Fruit fly (Drosophila melanogaster) whole organism, pupa: ENCODE measurements around the gene CG43732.

Experiments used
- CG12605 ChIP-seq: fragments of 200-800 bp; sonication (Bioruptor generic); IDR thresholded peaks from 2 replicates; pipeline ENCODE4 v1.3.6; 2022; ENCODE audit warnings: missing biosample characterization, missing genetic modification characterization
- CG14655 ChIP-seq: fragments of 200-800 bp; sonication (Bioruptor generic); optimal IDR thresholded peaks from 3 replicates; lab custom pipeline; 2017; ENCODE audit warnings: mild to moderate bottlenecking, missing biosample characterization, missing genetic modification reagents, missing genetic modification characterization
- CG8159 ChIP-seq: fragments of 200-800 bp; sonication (Bioruptor generic); optimal IDR thresholded peaks from 3 replicates; lab custom pipeline; 2018; ENCODE audit warnings: missing biosample characterization, mild to moderate bottlenecking, missing genetic modification characterization, moderate library complexity
- CG8301 ChIP-seq: fragments of 200-800 bp; sonication (Bioruptor generic); optimal IDR thresholded peaks from 2 replicates; lab custom pipeline; 2018; ENCODE audit warnings: missing biosample characterization, mild to moderate bottlenecking, missing genetic modification characterization
- D1 ChIP-seq: fragments of 200-800 bp; sonication (Bioruptor generic); optimal IDR thresholded peaks from 2 replicates; lab custom pipeline; 2018; ENCODE audit warnings: missing biosample characterization, mild to moderate bottlenecking, missing genetic modification characterization, moderate library complexity
- EcR ChIP-seq: fragments of 200-800 bp; sonication (Bioruptor generic); optimal IDR thresholded peaks from 3 replicates; lab custom pipeline; 2019; ENCODE audit warnings: missing biosample characterization, missing genetic modification characterization, mild to moderate bottlenecking, moderate library complexity, missing genetic modification reagents
- Ets98B ChIP-seq: fragments of 200-800 bp; sonication (Bioruptor generic); IDR thresholded peaks from 2 replicates; pipeline ENCODE4 v1.3.6; 2022; ENCODE audit warnings: missing biosample characterization, missing genetic modification characterization
- Pif1A ChIP-seq: fragments of 200-800 bp; sonication (Bioruptor generic); optimal IDR thresholded peaks from 3 replicates; lab custom pipeline; 2016; ENCODE audit warnings: missing biosample characterization, missing genetic modification characterization
- rn ChIP-seq: fragments of 200-800 bp; sonication (Bioruptor generic); IDR thresholded peaks from 2 replicates; pipeline ENCODE4 v1.3.6; 2022; ENCODE audit warnings: missing biosample characterization, missing genetic modification characterization

DNA sequence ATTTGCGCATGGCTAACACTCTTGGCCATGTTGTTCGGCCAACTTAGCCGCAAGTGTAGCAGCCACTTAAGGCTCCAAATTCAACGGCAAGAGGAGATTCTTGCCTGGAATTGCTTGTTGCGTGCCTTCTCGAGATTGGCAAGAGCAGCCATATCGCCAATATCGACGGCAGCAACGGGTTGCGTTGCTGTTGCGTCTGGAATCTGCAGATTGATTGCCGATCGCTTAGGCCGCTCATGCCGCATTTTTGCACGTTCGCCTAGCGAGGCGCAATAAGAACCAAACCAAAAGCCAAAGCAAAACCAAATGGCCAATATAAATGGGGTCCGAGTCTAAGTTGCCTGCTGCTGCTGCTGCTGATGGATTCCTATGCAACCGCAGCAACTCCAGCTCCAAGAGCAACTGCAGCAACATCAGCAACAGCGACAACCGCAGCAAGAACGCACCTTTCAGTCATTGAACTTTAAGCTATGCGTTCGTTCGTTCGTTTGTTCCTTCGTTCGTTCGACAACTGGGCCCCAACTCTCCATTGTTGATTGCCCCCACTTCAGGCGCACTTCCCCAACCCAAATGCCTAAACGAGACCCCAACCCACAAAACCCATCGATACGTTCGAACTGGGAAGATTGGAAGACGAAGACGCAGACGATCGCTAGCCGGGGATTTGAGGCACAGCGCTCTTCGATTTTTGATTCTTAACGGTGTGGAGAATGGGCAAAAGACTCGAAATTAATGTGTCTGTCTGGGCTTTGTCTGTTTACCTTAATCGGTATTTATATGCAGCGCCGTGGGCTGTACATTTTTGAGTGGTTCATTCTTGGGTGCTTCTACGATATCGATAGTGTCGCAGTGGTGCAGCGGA is 39.2 kb downstream of the CG43732 start:
- TF ChIP-seq EcR (GFP tag; lab: Kevin White, UChicago) = peak; percentile 86
- TF ChIP-seq CG14655 (GFP tag; lab: Kevin White, UChicago) = no peak
- no peak for TF ChIP-seq CG8159 (tag; lab: Kevin White, UChicago)
- no peak for TF ChIP-seq Pif1A
- no peak for TF ChIP-seq CG12605 (GFP tag; lab: Robert Waterston, UW)
- TF ChIP-seq rn (GFP tag; lab: Robert Waterston, UW) = no peak
- TF ChIP-seq CG8301 (tag; lab: Kevin White, UChicago) = no peak
- TF ChIP-seq D1 (tag; lab: Kevin White, UChicago) = no peak
- no peak for TF ChIP-seq Ets98B (GFP tag; lab: Robert Waterston, UW)
